Worm (Caenorhabditis elegans) whole organism, dauer: ENCODE results near the gene T07C4.12.

ENCODE experiments used
- unc-62 ChIP-seq: sonication (generic microtip); optimal IDR thresholded peaks from 2 replicates; lab custom pipeline; 2017; ENCODE audit warnings: missing biosample characterization, missing genetic modification reagents, missing genetic modification characterization

Gene T07C4.12

ce11 chrIII:10351595-10352207 is 19.2 kb upstream of the T07C4.12 start, which contains the start of gene T07C4.3:
Gene T07C4.3, plus strand, starts transcription at chrIII:10352157.
- no peak for TF ChIP-seq unc-62 (GFP tag; lab: Kevin White, UChicago)

DNA sequence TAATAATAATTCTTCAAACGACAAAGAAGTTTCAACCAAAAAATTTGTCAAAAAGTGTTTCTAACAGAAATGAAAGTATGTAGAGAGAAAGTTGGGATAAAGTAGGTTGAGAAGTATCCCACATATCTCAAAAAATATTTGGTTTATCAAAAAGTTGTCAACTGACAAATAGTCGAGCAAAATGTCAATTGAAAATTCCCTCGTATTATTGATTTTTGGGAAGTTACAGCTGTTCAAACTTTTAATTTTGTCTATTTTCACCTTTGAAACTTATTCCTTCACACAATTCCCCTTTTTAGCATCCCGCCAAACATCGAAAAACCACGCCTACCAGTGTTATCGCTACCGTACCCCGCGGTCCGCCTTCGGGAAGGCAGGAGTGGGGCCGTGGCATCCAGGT is 14.6 kb upstream of the T07C4.12 start, which contains the start of gene tbx-8:
Gene tbx-8, plus strand, starts transcription at position 301 of the 400 bp plus-strand sequence.
- no peak for TF ChIP-seq unc-62 (GFP tag; lab: Kevin White, UChicago)

DNA sequence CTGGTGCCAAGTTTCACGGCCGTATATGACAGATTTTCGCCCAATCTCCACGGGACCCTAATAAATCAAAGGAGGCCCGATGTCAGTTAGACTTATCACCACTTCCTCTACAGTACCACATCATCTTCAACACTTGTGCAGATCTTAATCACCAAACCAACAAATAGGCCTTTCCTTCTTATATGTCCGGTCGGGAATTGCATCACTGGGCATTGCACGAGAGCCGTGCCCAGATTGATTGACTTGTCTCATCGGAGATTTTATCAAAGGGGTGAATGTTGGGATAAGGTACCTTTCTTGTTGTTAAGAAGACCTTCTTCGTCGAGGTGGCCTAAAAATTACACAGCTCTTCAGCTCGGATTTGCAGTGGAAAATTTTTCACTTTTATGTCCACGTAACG is 12.3 kb upstream of the T07C4.12 start:
- TF ChIP-seq unc-62 (GFP tag; lab: Kevin White, UChicago) = no peak

DNA sequence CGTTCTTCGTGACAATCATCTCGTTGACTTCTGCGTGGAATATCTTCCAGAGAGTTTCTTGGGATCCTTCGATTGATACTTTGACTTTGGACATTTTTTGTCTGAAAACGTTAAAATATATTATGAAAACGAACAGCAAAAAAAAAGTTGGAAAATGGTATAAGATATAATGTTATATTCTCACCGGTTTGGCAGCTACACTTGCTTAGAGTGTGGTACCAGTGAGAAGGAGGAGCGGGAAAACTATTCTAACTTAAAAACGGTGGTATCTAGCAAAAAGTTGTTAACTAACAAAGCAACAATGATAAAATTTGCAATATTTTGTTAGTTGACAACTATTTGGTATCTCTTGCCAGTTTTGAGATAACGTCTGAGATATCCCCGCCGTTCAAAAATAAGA is 9.3 kb upstream of the T07C4.12 start, which contains the start of gene tbx-9:
Gene tbx-9, minus strand, starts transcription at position 101 of the 400 bp plus-strand sequence.
- no peak for TF ChIP-seq unc-62 (GFP tag; lab: Kevin White, UChicago)

ce11 chrIII:10339949-10340348 is 7.5 kb upstream of the T07C4.12 start:
- no peak for TF ChIP-seq unc-62 (GFP tag; lab: Kevin White, UChicago)

DNA sequence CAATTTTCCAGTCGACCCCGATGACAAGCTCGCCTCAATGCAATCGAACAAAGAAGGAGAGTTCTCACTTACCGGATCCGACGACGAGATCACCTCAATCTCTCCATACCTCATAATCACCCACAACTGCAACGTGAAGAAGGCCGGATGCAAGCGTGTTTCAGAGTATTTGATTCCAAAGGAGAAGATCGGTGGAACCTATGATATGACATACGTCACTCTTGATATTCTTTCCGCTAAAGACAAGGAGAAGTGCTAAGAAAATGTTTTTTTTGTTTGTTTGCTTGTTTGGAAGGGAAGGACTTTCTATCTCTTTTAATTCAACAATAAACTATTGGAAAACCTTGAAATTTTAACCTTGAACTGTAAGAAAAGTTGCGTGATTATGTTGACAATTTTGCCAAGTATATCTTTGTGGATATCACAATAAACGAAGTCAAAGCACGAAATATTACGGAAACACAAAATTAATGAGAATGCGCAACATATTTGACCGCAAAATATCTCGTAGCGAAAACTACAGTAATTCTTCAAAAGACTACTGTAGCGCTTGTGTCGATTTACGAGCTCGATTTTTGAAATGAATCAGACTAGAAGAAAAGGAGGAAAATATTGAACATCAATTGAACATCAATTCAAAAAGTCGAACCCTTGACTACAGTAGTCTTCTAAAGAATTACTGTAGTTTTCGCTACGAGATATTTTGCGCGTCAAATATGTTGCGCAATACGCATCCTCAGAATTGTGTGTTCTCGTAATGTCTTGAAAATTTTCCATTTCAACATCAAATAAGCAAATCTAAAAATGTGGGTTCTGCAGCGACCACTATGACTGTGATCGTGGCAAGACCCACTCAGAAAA is 6.8 kb upstream of the T07C4.12 start:
- no peak for TF ChIP-seq unc-62 (GFP tag; lab: Kevin White, UChicago)

ce11 chrIII:10337508-10338166 is 5.2 kb upstream of the T07C4.12 start, which contains the start of gene ttr-15:
Gene ttr-15, plus strand, starts transcription at chrIII:10337847.
- no peak for TF ChIP-seq unc-62 (GFP tag; lab: Kevin White, UChicago)

DNA sequence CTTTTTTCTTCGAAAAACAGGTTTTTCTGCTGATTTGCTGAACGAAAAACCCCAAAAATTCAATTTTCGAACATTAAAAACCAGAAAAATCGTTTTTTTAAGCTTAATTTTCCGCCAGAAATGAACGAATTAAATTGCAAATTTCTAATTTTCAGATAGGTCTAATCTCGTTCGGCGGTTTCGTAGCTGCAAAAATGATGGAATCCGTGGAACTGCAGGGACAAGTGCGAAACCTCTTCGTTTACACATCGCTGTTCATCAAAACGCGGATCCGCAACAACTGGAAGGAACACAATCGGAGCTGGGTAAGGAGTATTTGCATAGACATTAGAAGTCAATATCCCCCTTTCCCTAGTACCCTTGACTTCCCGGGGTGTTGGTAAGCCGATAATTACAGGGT is 3.6 kb upstream of the T07C4.12 start:
- TF ChIP-seq unc-62 (GFP tag; lab: Kevin White, UChicago) = no peak

ce11 chrIII:10335086-10335485 is 2.6 kb upstream of the T07C4.12 start, which contains the start of gene ced-9:
Gene ced-9, plus strand, starts transcription at chrIII:10335172.
- no peak for TF ChIP-seq unc-62 (GFP tag; lab: Kevin White, UChicago)

DNA sequence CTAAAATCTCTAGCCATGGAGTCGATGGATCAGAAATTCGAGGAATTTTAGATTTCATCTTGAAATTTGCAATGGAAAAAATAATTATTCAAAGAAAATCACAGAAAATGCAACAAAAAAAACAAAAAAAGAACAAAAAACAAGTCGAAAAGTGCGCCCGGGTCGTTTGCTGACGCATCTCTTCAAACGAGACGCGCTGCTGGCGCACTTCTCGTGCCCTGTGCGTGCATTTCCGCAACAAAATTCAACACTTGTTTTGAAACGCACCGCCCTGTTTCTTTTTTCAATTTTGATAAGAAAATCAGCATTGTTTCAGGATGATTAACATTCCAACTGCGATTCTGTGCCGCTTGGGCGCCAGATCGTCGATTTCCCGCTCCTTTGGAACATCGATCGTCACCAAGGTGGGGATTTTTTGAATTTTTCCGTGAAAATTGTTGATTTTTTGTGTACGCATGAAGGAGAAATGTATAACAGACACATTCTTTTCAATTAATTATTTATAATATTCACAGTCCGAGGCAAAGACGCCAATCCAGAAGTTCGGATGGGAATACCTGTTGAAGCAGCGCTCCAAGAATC is 1.6 kb upstream of the T07C4.12 start, which contains the start of the genes jmjd-4 and mev-1:
Gene jmjd-4, minus strand, starts transcription at position 58 of the 582 bp plus-strand sequence.
Gene mev-1, plus strand, starts transcription at position 317 of the 582 bp plus-strand sequence.
- TF ChIP-seq unc-62 (GFP tag; lab: Kevin White, UChicago) = no peak

DNA sequence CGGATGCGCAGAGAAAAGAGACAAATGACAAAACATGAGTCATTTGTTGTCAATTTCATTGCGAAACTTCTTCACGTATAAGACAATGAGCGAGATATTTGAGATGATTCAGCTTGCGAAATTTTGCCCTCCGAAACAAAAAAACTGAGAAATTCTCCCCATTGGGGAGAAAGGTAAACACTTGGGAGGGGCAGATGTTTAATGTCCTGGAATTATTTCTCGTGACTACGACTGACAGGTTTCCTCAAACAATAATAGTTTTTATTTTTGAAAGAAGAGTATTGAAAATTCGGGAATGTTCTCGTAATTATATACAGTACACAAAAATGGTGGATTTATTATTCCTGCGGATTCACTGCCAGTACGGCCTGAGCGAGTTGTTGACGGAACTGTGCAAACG is 1.2 kb downstream of the T07C4.12 start:
- TF ChIP-seq unc-62 (GFP tag; lab: Kevin White, UChicago) = no peak

ce11 chrIII:10330372-10331062 is 1.9 kb downstream of the T07C4.12 start, which contains the start of gene nex-2:
Gene nex-2, minus strand, starts transcription at chrIII:10330422.
- no peak for TF ChIP-seq unc-62 (GFP tag; lab: Kevin White, UChicago)

ce11 chrIII:10329811-10330210 is 2.6 kb downstream of the T07C4.12 start:
- no peak for TF ChIP-seq unc-62 (GFP tag; lab: Kevin White, UChicago)
